Worm (Caenorhabditis elegans) whole organism, mixed stage, embryonic: ENCODE results near the gene wars-1.

Experiments
- bed-3 ChIP-seq: fragments of 200-800 bp; sonication (Bioruptor generic); optimal IDR thresholded peaks from 3 replicates; lab custom pipeline; 2018; ENCODE audit warnings: mild to moderate bottlenecking, missing genetic modification characterization, moderate library complexity, missing compliant biosample characterization
- ceh-43 ChIP-seq: fragments of 200-800 bp; sonication (Bioruptor generic); optimal IDR thresholded peaks from 2 replicates; lab custom pipeline; 2018; ENCODE audit warnings: mild to moderate bottlenecking, missing genetic modification characterization, moderate library complexity, missing compliant biosample characterization
- ceh-83 ChIP-seq: fragments of 200-800 bp; sonication (Bioruptor generic); optimal IDR thresholded peaks from 2 replicates; lab custom pipeline; 2018; ENCODE audit warnings: mild to moderate bottlenecking, missing genetic modification characterization, missing compliant biosample characterization
- ces-1 ChIP-seq: fragments of 150-350 bp; optimal IDR thresholded peaks from 2 replicates; lab custom pipeline; 2014; ENCODE audit warnings: missing biosample characterization, missing genetic modification reagents, missing genetic modification characterization
- cnd-1 ChIP-seq: fragments of 200-800 bp; sonication (Bioruptor generic); optimal IDR thresholded peaks from 2 replicates; lab custom pipeline; 2018; ENCODE audit warnings: mild to moderate bottlenecking, missing genetic modification characterization, missing compliant biosample characterization
- flh-1 ChIP-seq: fragments of 200-800 bp; sonication (Bioruptor generic); optimal IDR thresholded peaks from 2 replicates; lab custom pipeline; 2018; ENCODE audit warnings: mild to moderate bottlenecking, missing genetic modification characterization, moderate library complexity, missing compliant biosample characterization
- ham-2 ChIP-seq: fragments of 200-800 bp; sonication (Bioruptor generic); optimal IDR thresholded peaks from 2 replicates; lab custom pipeline; 2018; ENCODE audit warnings: mild to moderate bottlenecking, missing genetic modification characterization, missing compliant biosample characterization
- hlh-1 ChIP-seq: fragments of 150-350 bp; optimal IDR thresholded peaks from 2 replicates; lab custom pipeline; 2014; ENCODE audit warnings: missing biosample characterization, missing genetic modification reagents, missing genetic modification characterization
- lin-13 ChIP-seq: fragments of 150-350 bp; optimal IDR thresholded peaks from 2 replicates; lab custom pipeline; 2014; ENCODE audit warnings: missing biosample characterization, missing genetic modification characterization
- lin-32 ChIP-seq: fragments of 200-800 bp; sonication (Bioruptor generic); optimal IDR thresholded peaks from 2 replicates; lab custom pipeline; 2018; ENCODE audit warnings: mild to moderate bottlenecking, missing genetic modification characterization, missing compliant biosample characterization
- lsy-2 ChIP-seq: fragments of 150-350 bp; optimal IDR thresholded peaks from 2 replicates; lab custom pipeline; 2014; ENCODE audit warnings: missing biosample characterization, missing genetic modification characterization
- mab-5 ChIP-seq: fragments of 150-350 bp; optimal IDR thresholded peaks from 2 replicates; lab custom pipeline; 2014; ENCODE audit warnings: missing biosample characterization, missing genetic modification characterization
- mep-1 ChIP-seq: fragments of 150-350 bp; optimal IDR thresholded peaks from 2 replicates; lab custom pipeline; 2017; ENCODE audit warnings: missing biosample characterization, missing genetic modification reagents, missing genetic modification characterization, inconsistent platforms
- mls-2 ChIP-seq: sonication (generic microtip); optimal IDR thresholded peaks from 2 replicates; lab custom pipeline; 2016; ENCODE audit warnings: mild to moderate bottlenecking, missing genetic modification characterization, moderate library complexity, missing compliant biosample characterization
- nhr-237 ChIP-seq: fragments of 150-350 bp; optimal IDR thresholded peaks from 2 replicates; lab custom pipeline; 2014; ENCODE audit warnings: missing biosample characterization, missing genetic modification characterization
- nhr-28 ChIP-seq: fragments of 150-350 bp; optimal IDR thresholded peaks from 2 replicates; lab custom pipeline; 2014; ENCODE audit warnings: missing biosample characterization, missing genetic modification characterization
- sem-2 ChIP-seq: fragments of 200-800 bp; sonication (Bioruptor generic); optimal IDR thresholded peaks from 2 replicates; lab custom pipeline; 2018; ENCODE audit warnings: mild to moderate bottlenecking, missing genetic modification characterization, missing compliant biosample characterization
- sptf-1 ChIP-seq: sonication (generic microtip); optimal IDR thresholded peaks from 2 replicates; lab custom pipeline; 2017; ENCODE audit warnings: mild to moderate bottlenecking, missing genetic modification characterization, moderate library complexity, missing compliant biosample characterization
- unc-120 ChIP-seq: sonication (generic microtip); optimal IDR thresholded peaks from 2 replicates; lab custom pipeline; 2017; ENCODE audit warnings: missing genetic modification characterization, missing compliant biosample characterization; ENCODE audit not compliant: poor library complexity, severe bottlenecking
- zip-8 ChIP-seq: fragments of 150-350 bp; optimal IDR thresholded peaks from 2 replicates; lab custom pipeline; 2014; ENCODE audit warnings: missing biosample characterization, missing genetic modification characterization

The wars-1 gene

DNA sequence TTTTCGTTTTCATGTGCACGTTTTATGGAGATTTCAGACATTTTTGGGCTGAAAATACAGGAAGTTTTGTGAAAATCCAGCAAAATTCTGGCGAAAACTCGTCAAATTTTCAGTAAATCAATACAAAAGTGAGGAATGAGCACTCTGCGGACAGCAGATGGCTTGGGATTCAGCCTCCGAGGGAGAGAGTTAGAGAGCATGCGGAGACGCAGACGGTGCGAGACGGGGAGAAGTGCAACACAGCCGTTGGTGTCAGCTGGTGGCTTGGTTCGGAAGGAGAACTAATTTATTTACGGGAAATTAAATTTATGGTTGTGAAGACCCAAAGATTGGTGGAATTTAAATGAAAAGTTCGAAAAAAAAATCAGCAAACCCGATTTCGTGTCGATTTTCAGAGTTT is 50.4 kb downstream of the wars-1 start, which contains the start of gene C54E10.6 (continued):
- peak; percentile 95 for TF ChIP-seq hlh-1 (tag; lab: Kevin White, UChicago)

DNA sequence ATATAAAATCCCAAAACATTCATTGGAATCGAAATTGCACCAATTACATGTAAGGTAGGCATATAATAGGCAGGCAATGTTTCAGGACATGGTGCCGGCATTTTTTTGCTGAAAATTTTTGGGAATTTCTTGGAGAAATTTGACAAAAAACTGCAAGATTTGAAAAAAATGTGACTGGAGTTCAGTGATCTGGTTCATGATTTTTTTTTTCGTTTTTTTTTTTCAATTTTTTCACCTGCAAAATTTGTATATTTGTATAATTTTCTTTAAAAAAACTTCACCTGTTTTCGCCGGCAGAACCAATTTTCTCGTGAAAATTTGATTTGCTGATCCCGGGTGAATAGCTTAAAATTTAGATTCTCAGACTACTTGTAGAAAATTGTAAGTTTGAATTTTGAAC is 52.6 kb downstream of the wars-1 start, which contains the start of gene sri-10:
TSS of gene sri-10 (minus strand) at position 101 of the 400 bp plus-strand sequence.
- no peak for TF ChIP-seq cnd-1
- no peak for TF ChIP-seq lsy-2 (tag; lab: Kevin White, UChicago)
- no peak for TF ChIP-seq ces-1 (GFP tag; lab: Kevin White, UChicago)
- TF ChIP-seq sptf-1 (tag; lab: Kevin White, UChicago), result no peak
- TF ChIP-seq ceh-83, result no peak
- no peak for TF ChIP-seq zip-8
- no peak for TF ChIP-seq flh-1
- no peak for TF ChIP-seq nhr-237
- TF ChIP-seq unc-120 (tag; lab: Kevin White, UChicago), result no peak
- no peak for TF ChIP-seq lin-32 (GFP tag; lab: Kevin White, UChicago)
- TF ChIP-seq ceh-43, result no peak
- TF ChIP-seq bed-3 (GFP tag; lab: Kevin White, UChicago), result no peak
- TF ChIP-seq sem-2 (GFP tag; lab: Kevin White, UChicago), result no peak
- no peak for TF ChIP-seq ham-2 (GFP tag; lab: Kevin White, UChicago)
- no peak for TF ChIP-seq mls-2 (tag; lab: Kevin White, UChicago)

DNA sequence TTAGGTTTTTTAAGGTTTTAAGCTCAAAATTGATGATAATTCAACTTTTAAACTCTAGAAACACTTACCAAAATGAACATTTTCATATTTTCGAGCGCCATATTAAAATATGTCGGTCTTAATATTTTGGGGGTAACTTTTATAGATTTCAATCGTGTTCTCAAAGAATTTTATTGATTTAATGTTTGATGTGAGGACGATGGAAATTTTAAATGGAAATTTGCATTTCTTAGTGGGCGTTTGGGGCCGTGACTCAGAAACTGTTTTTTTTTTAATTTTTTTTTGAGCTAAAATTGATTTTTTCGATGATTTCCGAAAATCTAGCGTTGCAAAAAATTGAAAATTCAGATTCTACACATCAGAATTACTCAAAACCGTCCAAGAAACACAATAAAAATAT is 55.8 kb downstream of the wars-1 start, which contains the start of gene C54E10.10:
TSS of gene C54E10.10 (minus strand) at position 101 of the 400 bp plus-strand sequence.
- TF ChIP-seq nhr-28, result no peak
- no peak for TF ChIP-seq mep-1 (tag; lab: Kevin White, UChicago)
- TF ChIP-seq mab-5, result no peak
- no peak for TF ChIP-seq ceh-43
- no peak for TF ChIP-seq lin-13
- TF ChIP-seq unc-120 (tag; lab: Kevin White, UChicago), result no peak
